Worm (Caenorhabditis elegans) whole organism, mixed stage, embryonic: Measurements from ENCODE around the gene F23H12.3.

Source experiments
- M03D4.4 ChIP-seq: sonication (generic microtip); optimal IDR thresholded peaks from 2 replicates; lab custom pipeline; 2017; ENCODE audit warnings: mild to moderate bottlenecking, missing genetic modification characterization, missing compliant biosample characterization
- bed-3 ChIP-seq: fragments of 200-800 bp; sonication (Bioruptor generic); optimal IDR thresholded peaks from 3 replicates; lab custom pipeline; 2018; ENCODE audit warnings: mild to moderate bottlenecking, missing genetic modification characterization, moderate library complexity, missing compliant biosample characterization
- blmp-1 ChIP-seq: fragments of 150-350 bp; optimal IDR thresholded peaks from 2 replicates; lab custom pipeline; 2014; ENCODE audit warnings: missing biosample characterization, missing genetic modification characterization
- ceh-39 ChIP-seq: fragments of 150-350 bp; optimal IDR thresholded peaks from 2 replicates; lab custom pipeline; 2014; ENCODE audit warnings: missing biosample characterization, missing genetic modification characterization
- ceh-43 ChIP-seq: fragments of 200-800 bp; sonication (Bioruptor generic); optimal IDR thresholded peaks from 2 replicates; lab custom pipeline; 2018; ENCODE audit warnings: mild to moderate bottlenecking, missing genetic modification characterization, moderate library complexity, missing compliant biosample characterization
- ceh-83 ChIP-seq: fragments of 200-800 bp; sonication (Bioruptor generic); optimal IDR thresholded peaks from 2 replicates; lab custom pipeline; 2018; ENCODE audit warnings: mild to moderate bottlenecking, missing genetic modification characterization, missing compliant biosample characterization
- ces-1 ChIP-seq: fragments of 150-350 bp; optimal IDR thresholded peaks from 2 replicates; lab custom pipeline; 2014; ENCODE audit warnings: missing biosample characterization, missing genetic modification reagents, missing genetic modification characterization
- cnd-1 ChIP-seq: fragments of 200-800 bp; sonication (Bioruptor generic); optimal IDR thresholded peaks from 2 replicates; lab custom pipeline; 2018; ENCODE audit warnings: mild to moderate bottlenecking, missing genetic modification characterization, missing compliant biosample characterization
- drap-1 ChIP-seq: fragments of 200-800 bp; sonication (Bioruptor generic); optimal IDR thresholded peaks from 3 replicates; lab custom pipeline; 2018; ENCODE audit warnings: mild to moderate bottlenecking, missing genetic modification characterization, missing compliant biosample characterization
- elt-1 ChIP-seq: sonication (generic microtip); optimal IDR thresholded peaks from 2 replicates; lab custom pipeline; 2017; ENCODE audit warnings: missing genetic modification characterization, mild to moderate bottlenecking, missing compliant biosample characterization, antibody characterized with exemption, moderate library complexity, borderline replicate concordance; ENCODE audit not compliant: insufficient read depth
- flh-1 ChIP-seq: fragments of 200-800 bp; sonication (Bioruptor generic); optimal IDR thresholded peaks from 2 replicates; lab custom pipeline; 2018; ENCODE audit warnings: mild to moderate bottlenecking, missing genetic modification characterization, moderate library complexity, missing compliant biosample characterization
- ham-2 ChIP-seq: fragments of 200-800 bp; sonication (Bioruptor generic); optimal IDR thresholded peaks from 2 replicates; lab custom pipeline; 2018; ENCODE audit warnings: mild to moderate bottlenecking, missing genetic modification characterization, missing compliant biosample characterization
- hlh-1 ChIP-seq: fragments of 150-350 bp; optimal IDR thresholded peaks from 2 replicates; lab custom pipeline; 2014; ENCODE audit warnings: missing biosample characterization, missing genetic modification reagents, missing genetic modification characterization
- lin-13 ChIP-seq: fragments of 150-350 bp; optimal IDR thresholded peaks from 2 replicates; lab custom pipeline; 2014; ENCODE audit warnings: missing biosample characterization, missing genetic modification characterization
- lsy-2 ChIP-seq: fragments of 150-350 bp; optimal IDR thresholded peaks from 2 replicates; lab custom pipeline; 2014; ENCODE audit warnings: missing biosample characterization, missing genetic modification characterization
- mab-5 ChIP-seq: fragments of 150-350 bp; optimal IDR thresholded peaks from 2 replicates; lab custom pipeline; 2014; ENCODE audit warnings: missing biosample characterization, missing genetic modification characterization
- mep-1 ChIP-seq: fragments of 150-350 bp; optimal IDR thresholded peaks from 2 replicates; lab custom pipeline; 2017; ENCODE audit warnings: missing biosample characterization, missing genetic modification reagents, missing genetic modification characterization, inconsistent platforms
- mls-2 ChIP-seq: sonication (generic microtip); optimal IDR thresholded peaks from 2 replicates; lab custom pipeline; 2016; ENCODE audit warnings: mild to moderate bottlenecking, missing genetic modification characterization, moderate library complexity, missing compliant biosample characterization
- nhr-12 ChIP-seq: fragments of 150-350 bp; optimal IDR thresholded peaks from 2 replicates; lab custom pipeline; 2014; ENCODE audit warnings: missing biosample characterization, missing genetic modification characterization
- nhr-237 ChIP-seq: fragments of 150-350 bp; optimal IDR thresholded peaks from 2 replicates; lab custom pipeline; 2014; ENCODE audit warnings: missing biosample characterization, missing genetic modification characterization
- nhr-28 ChIP-seq: fragments of 150-350 bp; optimal IDR thresholded peaks from 2 replicates; lab custom pipeline; 2014; ENCODE audit warnings: missing biosample characterization, missing genetic modification characterization
- nhr-76 ChIP-seq: sonication (generic microtip); optimal IDR thresholded peaks from 2 replicates; lab custom pipeline; 2017; ENCODE audit warnings: missing biosample characterization, missing genetic modification characterization
- pha-4 ChIP-seq: fragments of 150-350 bp; optimal IDR thresholded peaks from 2 replicates; lab custom pipeline; 2018; ENCODE audit warnings: missing biosample characterization, missing genetic modification reagents, missing genetic modification characterization
- sem-2 ChIP-seq: fragments of 200-800 bp; sonication (Bioruptor generic); optimal IDR thresholded peaks from 2 replicates; lab custom pipeline; 2018; ENCODE audit warnings: mild to moderate bottlenecking, missing genetic modification characterization, missing compliant biosample characterization
- snpc-4 ChIP-seq: fragments of 150-350 bp; optimal IDR thresholded peaks from 2 replicates; lab custom pipeline; 2014; ENCODE audit warnings: missing biosample characterization, missing genetic modification characterization
- sptf-1 ChIP-seq: sonication (generic microtip); optimal IDR thresholded peaks from 2 replicates; lab custom pipeline; 2017; ENCODE audit warnings: mild to moderate bottlenecking, missing genetic modification characterization, moderate library complexity, missing compliant biosample characterization
- tbx-8 ChIP-seq: fragments of 200-800 bp; sonication (Bioruptor generic); optimal IDR thresholded peaks from 2 replicates; lab custom pipeline; 2018; ENCODE audit warnings: mild to moderate bottlenecking, missing genetic modification characterization, moderate library complexity, missing compliant biosample characterization
- unc-120 ChIP-seq: sonication (generic microtip); optimal IDR thresholded peaks from 2 replicates; lab custom pipeline; 2017; ENCODE audit warnings: missing genetic modification characterization, missing compliant biosample characterization; ENCODE audit not compliant: poor library complexity, severe bottlenecking
- unc-39 ChIP-seq: fragments of 150-350 bp; optimal IDR thresholded peaks from 2 replicates; lab custom pipeline; 2014; ENCODE audit warnings: missing biosample characterization, missing genetic modification characterization
- unc-62 ChIP-seq: fragments of 150-350 bp; optimal IDR thresholded peaks from 2 replicates; lab custom pipeline; 2014; ENCODE audit warnings: missing biosample characterization, missing genetic modification reagents, missing genetic modification characterization
- zip-8 ChIP-seq: fragments of 150-350 bp; optimal IDR thresholded peaks from 2 replicates; lab custom pipeline; 2014; ENCODE audit warnings: missing biosample characterization, missing genetic modification characterization
- ztf-11 ChIP-seq: fragments of 150-350 bp; optimal IDR thresholded peaks from 2 replicates; lab custom pipeline; 2014; ENCODE audit warnings: missing biosample characterization, missing genetic modification characterization

The F23H12.3 gene

DNA sequence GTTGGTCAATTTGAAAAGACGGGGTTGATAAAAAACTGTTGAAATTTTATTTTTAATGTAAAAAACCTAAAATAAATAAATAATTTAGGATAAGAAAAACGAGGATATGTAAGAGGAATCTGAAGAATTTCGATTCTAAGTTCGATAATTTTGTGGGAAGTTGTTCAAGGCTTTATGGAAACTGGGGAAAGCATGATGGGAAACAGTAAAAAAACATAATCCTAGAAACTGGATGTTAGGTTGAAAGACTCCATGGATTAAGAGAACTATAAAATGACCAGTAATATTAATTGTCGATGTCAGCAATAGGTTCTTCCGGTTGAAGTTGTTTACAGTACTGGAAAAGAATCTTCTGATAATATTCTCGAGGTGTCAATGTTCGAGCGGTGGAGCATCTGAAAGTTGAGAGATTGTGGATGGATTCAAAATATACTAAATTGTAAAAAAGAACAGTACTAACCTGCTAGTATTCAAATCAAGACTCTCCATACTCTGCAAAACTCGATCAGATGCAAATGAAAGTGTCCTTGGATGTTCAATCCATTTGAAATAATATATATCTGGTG, 24.6 kb upstream of the F23H12.3 start:
- TF ChIP-seq sptf-1 (tag; lab: Kevin White, UChicago) (no peak), lin-13 (no peak), nhr-12 (tag; lab: Kevin White, UChicago) (no peak), nhr-28 (no peak), ceh-43 (GFP tag; lab: Kevin White, UChicago) (no peak), M03D4.4 (no peak), nhr-237 (tag; lab: Kevin White, UChicago) (no peak), mab-5 (tag; lab: Kevin White, UChicago) (no peak), nhr-76 (tag; lab: Kevin White, UChicago) (no peak), bed-3 (GFP tag; lab: Kevin White, UChicago) (no peak), ceh-39 (no peak)

DNA sequence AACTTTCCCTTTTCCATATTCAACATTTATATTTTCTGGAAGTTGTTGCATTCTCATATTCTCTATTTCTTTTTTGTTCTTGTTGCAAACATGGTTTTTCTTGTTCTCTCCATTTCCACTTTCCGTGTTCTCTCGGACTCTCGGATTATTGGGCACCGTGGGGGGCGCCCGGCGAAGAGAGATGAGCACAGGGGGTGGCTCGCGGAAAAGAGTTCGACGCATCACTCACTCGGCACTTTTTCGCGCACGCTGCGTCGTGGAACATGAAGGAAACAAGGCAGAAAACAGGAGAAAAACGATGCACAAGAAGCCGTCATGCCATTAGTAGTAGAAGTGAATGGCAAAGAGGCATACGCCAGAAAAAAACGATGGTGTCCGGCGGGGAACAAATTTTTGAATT, 18.3 kb upstream of the F23H12.3 start:
- no peak for TF ChIP-seq M03D4.4
- no peak for TF ChIP-seq lsy-2 (tag; lab: Kevin White, UChicago)
- no peak for TF ChIP-seq lin-13
- TF ChIP-seq ceh-83 (GFP tag; lab: Kevin White, UChicago), result no peak
- no peak for TF ChIP-seq snpc-4 (tag; lab: Kevin White, UChicago)
- TF ChIP-seq pha-4 (tag; lab: Kevin White, UChicago), result no peak
- TF ChIP-seq mls-2 (tag; lab: Kevin White, UChicago), result no peak
- TF ChIP-seq ham-2 (GFP tag; lab: Kevin White, UChicago), result no peak
- no peak for TF ChIP-seq unc-120 (tag; lab: Kevin White, UChicago)
- no peak for TF ChIP-seq ces-1 (GFP tag; lab: Kevin White, UChicago)
- TF ChIP-seq flh-1 (GFP tag; lab: Kevin White, UChicago), result no peak

DNA sequence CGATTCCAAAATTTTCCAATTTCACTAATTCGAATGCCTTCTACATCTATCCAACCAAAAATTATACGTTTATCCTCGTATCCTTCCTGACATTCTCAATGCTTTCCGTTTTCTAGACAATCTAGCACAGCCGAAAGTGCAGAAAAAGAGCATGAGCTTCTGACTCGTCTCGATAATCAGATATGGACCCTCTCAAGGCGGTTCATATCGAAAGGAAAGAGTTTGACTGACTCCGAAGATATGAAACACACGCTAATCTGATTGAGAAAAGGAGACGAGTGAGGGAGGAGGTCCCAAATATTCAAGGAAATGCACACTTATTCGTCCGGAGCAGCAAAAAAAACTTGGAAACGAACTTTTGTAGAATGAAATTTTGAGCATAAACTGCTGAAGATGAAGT, 15.8 kb upstream of the F23H12.3 start:
- TF ChIP-seq ztf-11 (tag; lab: Kevin White, UChicago), result no peak
- TF ChIP-seq ces-1 (GFP tag; lab: Kevin White, UChicago), result peak; percentile 83

DNA sequence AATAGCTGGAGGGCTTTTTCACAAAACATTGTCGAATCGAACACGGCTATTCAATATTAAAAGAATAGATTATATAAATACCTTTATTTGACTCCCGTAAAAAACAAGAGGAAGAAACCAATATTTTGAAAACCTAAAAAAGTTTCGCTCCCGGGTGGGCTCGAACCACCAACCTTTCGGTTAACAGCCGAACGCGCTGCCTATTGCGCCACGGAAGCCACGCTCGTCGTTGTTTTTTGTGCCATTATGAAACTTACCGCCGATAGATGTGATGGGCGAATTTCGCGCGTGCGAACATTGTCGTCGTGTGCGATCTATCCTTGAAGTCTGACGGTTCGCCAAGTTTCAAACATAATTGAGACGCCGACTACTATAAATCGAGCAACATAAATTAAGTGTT, 13.1 kb upstream of the F23H12.3 start:
- TF ChIP-seq cnd-1 (tag; lab: Kevin White, UChicago), result peak; percentile 33
- TF ChIP-seq nhr-12 (tag; lab: Kevin White, UChicago), result no peak
- TF ChIP-seq bed-3 (GFP tag; lab: Kevin White, UChicago), result peak; percentile 1
- TF ChIP-seq unc-120 (tag; lab: Kevin White, UChicago), result no peak
- peak; percentile 53 for TF ChIP-seq sptf-1 (tag; lab: Kevin White, UChicago)
- peak; percentile 83 for TF ChIP-seq ceh-83 (GFP tag; lab: Kevin White, UChicago)
- TF ChIP-seq drap-1, result no peak
- TF ChIP-seq mls-2 (tag; lab: Kevin White, UChicago), result peak; percentile 37
- TF ChIP-seq ceh-43 (GFP tag; lab: Kevin White, UChicago), result no peak
- TF ChIP-seq snpc-4 (tag; lab: Kevin White, UChicago), result no peak
- TF ChIP-seq sem-2, result peak; percentile 41
- peak; percentile 60 for TF ChIP-seq M03D4.4
- no peak for TF ChIP-seq unc-62 (GFP tag; lab: Kevin White, UChicago)
- no peak for TF ChIP-seq hlh-1
- TF ChIP-seq mep-1 (tag; lab: Kevin White, UChicago), result no peak
- no peak for TF ChIP-seq flh-1 (GFP tag; lab: Kevin White, UChicago)
- no peak for TF ChIP-seq unc-39 (tag; lab: Kevin White, UChicago)
- TF ChIP-seq tbx-8 (GFP tag; lab: Kevin White, UChicago), result no peak
- TF ChIP-seq blmp-1 (tag; lab: Kevin White, UChicago), result no peak
- no peak for TF ChIP-seq ham-2 (GFP tag; lab: Kevin White, UChicago)
- no peak for TF ChIP-seq zip-8 (tag; lab: Kevin White, UChicago)

DNA sequence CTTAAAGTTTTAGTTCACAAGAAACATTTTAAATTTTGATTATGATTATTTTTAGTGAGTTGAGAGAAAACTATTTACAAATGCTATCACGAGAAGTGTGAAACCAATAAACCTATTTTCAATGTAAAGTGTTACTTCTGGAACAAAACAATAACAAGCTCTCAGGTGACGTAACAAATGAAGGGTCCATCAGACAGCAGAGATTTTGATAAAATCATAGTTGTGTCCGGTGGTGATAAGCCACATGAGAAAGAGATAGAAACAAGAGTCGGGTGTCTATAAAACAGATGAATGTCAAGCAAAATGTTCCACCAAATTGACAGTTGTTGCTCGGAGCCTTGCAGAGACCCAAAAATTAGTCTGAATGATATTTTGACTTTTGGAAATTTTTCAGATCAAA, 10.6 kb upstream of the F23H12.3 start:
- TF ChIP-seq ceh-83 (GFP tag; lab: Kevin White, UChicago) (no peak), sem-2 (no peak), mab-5 (tag; lab: Kevin White, UChicago) (no peak), elt-1 (tag; lab: Kevin White, UChicago) (no peak), cnd-1 (tag; lab: Kevin White, UChicago) (no peak), unc-62 (GFP tag; lab: Kevin White, UChicago) (peak; percentile 10)
